Worm (Caenorhabditis elegans) whole organism, L1 larva: ENCODE measurements around the gene F22F7.8.

Source experiments
- C04F5.9 ChIP-seq: sonication (generic microtip); optimal IDR thresholded peaks from 2 replicates; lab custom pipeline; 2016; ENCODE audit warnings: missing genetic modification characterization, missing compliant biosample characterization
- C16A3.4 ChIP-seq: fragments of 150-350 bp; optimal IDR thresholded peaks from 2 replicates; lab custom pipeline; 2014; ENCODE audit warnings: missing biosample characterization, missing genetic modification characterization
- C34B4.2 ChIP-seq: sonication (generic microtip); optimal IDR thresholded peaks from 2 replicates; lab custom pipeline; 2017; ENCODE audit warnings: mild to moderate bottlenecking, missing genetic modification characterization, missing compliant biosample characterization
- Y116A8C.19 ChIP-seq: sonication (generic microtip); optimal IDR thresholded peaks from 2 replicates; lab custom pipeline; 2016; ENCODE audit warnings: missing compliant biosample characterization, missing genetic modification characterization, borderline replicate concordance
- aly-2 ChIP-seq: fragments of 150-350 bp; optimal IDR thresholded peaks from 2 replicates; lab custom pipeline; 2014; ENCODE audit warnings: missing biosample characterization, missing genetic modification characterization
- ceh-8 ChIP-seq: fragments of 200-800 bp; sonication (Bioruptor generic); optimal IDR thresholded peaks from 2 replicates; lab custom pipeline; 2018; ENCODE audit warnings: mild to moderate bottlenecking, missing genetic modification characterization, moderate library complexity, missing compliant biosample characterization
- ceh-82 ChIP-seq, 3 experiments: fragments of 150-350 bp in 1 of 3; sonication (generic microtip) in 2 of 3; optimal IDR thresholded peaks; 2 replicates each; lab custom pipeline; 2014 to 2017; ENCODE audit warnings: missing biosample characterization in 3 of 3, missing genetic modification characterization in 3 of 3
- ceh-88 ChIP-seq: fragments of 200-800 bp; sonication (Bioruptor generic); IDR thresholded peaks from 2 replicates; pipeline ENCODE4 v1.3.6; 2022; ENCODE audit warnings: missing genetic modification characterization, missing compliant biosample characterization
- dpl-1 ChIP-seq, 3 experiments: fragments of 150-350 bp in 2 of 3; sonication (generic microtip) in 1 of 3; optimal IDR thresholded peaks; 2 replicates each; lab custom pipeline; 2014 to 2017; ENCODE audit warnings: missing biosample characterization in 3 of 3, missing genetic modification characterization in 3 of 3, missing genetic modification reagents in 3 of 3
- efl-1 ChIP-seq, 4 experiments: fragments of 150-350 bp; optimal IDR thresholded peaks in 3 of 4; peaks in 1 of 4; 1 replicate in 1 of 4; 2 replicates in 3 of 4; lab custom pipeline; 2014; ENCODE audit warnings: missing biosample characterization in 2 of 4, missing genetic modification characterization in 2 of 4, missing genetic modification reagents in 2 of 4
- efl-3 ChIP-seq: fragments of 200-800 bp; sonication (Bioruptor generic); optimal IDR thresholded peaks from 2 replicates; lab custom pipeline; 2018; ENCODE audit warnings: mild to moderate bottlenecking, missing genetic modification characterization, missing compliant biosample characterization
- egl-27 ChIP-seq, 2 experiments: fragments of 150-350 bp in 1 of 2; sonication (generic microtip); optimal IDR thresholded peaks; 3 replicates each; lab custom pipeline; 2017 to 2018; ENCODE audit warnings: missing biosample characterization in 2 of 2, missing genetic modification characterization in 2 of 2, missing genetic modification reagents in 2 of 2
- fkh-4 ChIP-seq: sonication (generic microtip); optimal IDR thresholded peaks from 2 replicates; lab custom pipeline; 2016; ENCODE audit warnings: missing compliant biosample characterization, missing genetic modification characterization, borderline replicate concordance
- fkh-8 ChIP-seq: sonication (generic microtip); optimal IDR thresholded peaks from 2 replicates; lab custom pipeline; 2016; ENCODE audit warnings: mild to moderate bottlenecking, missing genetic modification characterization, missing compliant biosample characterization
- grh-1 ChIP-seq: fragments of 200-800 bp; sonication (Bioruptor generic); IDR thresholded peaks from 2 replicates; pipeline ENCODE4 v1.3.6; 2022; ENCODE audit warnings: missing genetic modification reagents, missing genetic modification characterization, missing compliant biosample characterization
- hlh-4 ChIP-seq: sonication (generic microtip); optimal IDR thresholded peaks from 2 replicates; lab custom pipeline; 2016; ENCODE audit warnings: mild to moderate bottlenecking, missing genetic modification characterization, missing compliant biosample characterization
- hpl-2 ChIP-seq: fragments of 150-350 bp; optimal IDR thresholded peaks from 2 replicates; lab custom pipeline; 2014; ENCODE audit warnings: missing biosample characterization, missing genetic modification reagents, missing genetic modification characterization
- irx-1 ChIP-seq: sonication (generic microtip); optimal IDR thresholded peaks from 2 replicates; lab custom pipeline; 2016; ENCODE audit warnings: missing genetic modification characterization, missing compliant biosample characterization
- isw-1 ChIP-seq: fragments of 200-800 bp; sonication (Bioruptor generic); IDR thresholded peaks from 2 replicates; pipeline ENCODE4 v1.3.6; 2022; ENCODE audit warnings: missing genetic modification characterization, missing compliant biosample characterization
- jun-1 ChIP-seq: fragments of 150-350 bp; optimal IDR thresholded peaks from 2 replicates; lab custom pipeline; 2014; ENCODE audit warnings: missing biosample characterization, missing genetic modification reagents, missing genetic modification characterization
- nhr-11 ChIP-seq: fragments of 150-350 bp; optimal IDR thresholded peaks from 2 replicates; lab custom pipeline; 2014; ENCODE audit warnings: missing biosample characterization, missing genetic modification characterization
- nhr-12 ChIP-seq: sonication (generic microtip); optimal IDR thresholded peaks from 2 replicates; lab custom pipeline; 2017; ENCODE audit warnings: missing biosample characterization, missing genetic modification characterization
- nhr-19 ChIP-seq: fragments of 200-800 bp; sonication (Bioruptor generic); conservative IDR thresholded peaks from 2 replicates; pipeline ENCODE4 v1.3.6; 2022; ENCODE audit warnings: missing genetic modification characterization, missing compliant biosample characterization
- nhr-20 ChIP-seq: sonication (generic microtip); optimal IDR thresholded peaks from 2 replicates; lab custom pipeline; 2016; ENCODE audit warnings: mild to moderate bottlenecking, missing genetic modification characterization, missing compliant biosample characterization
- nhr-28 ChIP-seq: fragments of 150-350 bp; optimal IDR thresholded peaks from 2 replicates; lab custom pipeline; 2014; ENCODE audit warnings: missing biosample characterization, missing genetic modification characterization
- nhr-71 ChIP-seq: sonication (generic microtip); optimal IDR thresholded peaks from 2 replicates; lab custom pipeline; 2016; ENCODE audit warnings: mild to moderate bottlenecking, missing genetic modification characterization, moderate library complexity, missing compliant biosample characterization
- nhr-76 ChIP-seq: sonication (generic microtip); optimal IDR thresholded peaks from 2 replicates; lab custom pipeline; 2017; ENCODE audit warnings: missing biosample characterization, missing genetic modification characterization
- nhr-77 ChIP-seq: fragments of 150-350 bp; optimal IDR thresholded peaks from 2 replicates; lab custom pipeline; 2014; ENCODE audit warnings: missing biosample characterization, missing genetic modification characterization
- nhr-90 ChIP-seq: sonication (generic microtip); optimal IDR thresholded peaks from 2 replicates; lab custom pipeline; 2016; ENCODE audit warnings: mild to moderate bottlenecking, missing genetic modification characterization, missing compliant biosample characterization; ENCODE audit not compliant: poor library complexity
- pax-3 ChIP-seq: fragments of 200-800 bp; sonication (Bioruptor generic); optimal IDR thresholded peaks from 2 replicates; lab custom pipeline; 2018; ENCODE audit warnings: mild to moderate bottlenecking, missing genetic modification characterization, moderate library complexity, missing compliant biosample characterization
- swsn-7 ChIP-seq: sonication (generic microtip); optimal IDR thresholded peaks from 2 replicates; lab custom pipeline; 2016; ENCODE audit warnings: missing genetic modification characterization, missing compliant biosample characterization
- tlp-1 ChIP-seq: fragments of 150-350 bp; optimal IDR thresholded peaks from 2 replicates; lab custom pipeline; 2014; ENCODE audit warnings: missing biosample characterization, missing genetic modification characterization
- unc-130 ChIP-seq: fragments of 150-350 bp; optimal IDR thresholded peaks from 2 replicates; lab custom pipeline; 2017; ENCODE audit warnings: missing biosample characterization, missing genetic modification characterization, inconsistent platforms
- vab-15 ChIP-seq: sonication (generic microtip); optimal IDR thresholded peaks from 2 replicates; lab custom pipeline; 2017; ENCODE audit warnings: missing genotype, mild to moderate bottlenecking, missing genetic modification characterization, missing compliant biosample characterization
- xbp-1 ChIP-seq: sonication (generic microtip); optimal IDR thresholded peaks from 2 replicates; lab custom pipeline; 2016; ENCODE audit warnings: missing genetic modification characterization, missing compliant biosample characterization
- zag-1 ChIP-seq: fragments of 150-350 bp; optimal IDR thresholded peaks from 2 replicates; lab custom pipeline; 2014; ENCODE audit warnings: missing biosample characterization, missing genetic modification characterization

The F22F7.8 gene

DNA sequence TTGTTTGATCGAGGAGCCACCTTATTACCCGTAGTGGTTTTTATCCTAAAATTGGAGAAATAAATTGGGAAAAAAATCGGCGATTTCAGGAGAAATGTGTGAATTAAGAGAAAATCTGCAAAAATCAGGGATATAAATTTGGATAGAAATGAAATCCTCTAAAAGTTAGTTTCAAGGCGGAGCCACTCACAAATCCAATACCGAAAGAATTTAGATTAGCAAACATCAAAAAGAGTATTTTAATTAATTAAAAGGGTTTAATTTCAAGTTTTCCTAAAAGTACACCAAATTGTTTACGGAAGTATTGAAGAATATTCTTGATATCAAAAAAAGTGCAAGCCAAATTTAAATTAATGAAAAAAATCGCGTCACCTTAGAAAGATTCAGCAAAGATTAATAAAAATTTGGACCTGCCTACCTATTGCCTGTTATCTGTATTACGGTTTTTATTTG is at the start of gene F22F7.8:
Gene F22F7.8 (minus strand): TSS at position 51 of the 453 bp plus-strand sequence.
- TF ChIP-seq nhr-71 (tag; lab: Kevin White, UChicago) (no peak), nhr-11 (tag; lab: Kevin White, UChicago) (no peak), pax-3 (tag; lab: Kevin White, UChicago) (no peak), fkh-8 (no peak), dpl-1 (GFP tag; optimal IDR thresholded peaks at IDR 0.05; lab: Kevin White, UChicago) (no peak), nhr-76 (tag; lab: Kevin White, UChicago) (no peak), nhr-12 (no peak), C34B4.2 (tag; lab: Kevin White, UChicago) (no peak)

DNA sequence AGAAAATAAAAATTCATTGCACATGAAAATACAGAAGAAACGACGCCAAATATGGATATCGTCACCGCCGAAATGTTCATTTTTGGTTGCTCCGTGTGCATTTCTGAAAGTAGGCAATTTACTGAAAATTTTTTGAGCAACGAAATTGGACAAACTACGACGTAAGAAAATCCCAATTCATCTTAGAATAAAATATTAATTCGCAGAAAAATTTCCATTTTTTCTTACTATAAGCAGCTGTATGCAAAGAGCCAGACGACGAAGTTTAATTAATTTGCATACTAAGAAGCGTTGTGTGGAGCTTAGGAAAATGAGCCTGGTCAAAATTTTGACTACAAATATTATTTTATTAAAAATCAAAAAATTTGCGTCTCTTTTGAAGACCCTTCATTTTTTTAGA is 44.9 kb upstream of the F22F7.8 start, which contains the start of gene srbc-19:
Gene srbc-19 (minus strand): TSS at position 101 of the 400 bp plus-strand sequence.
- TF ChIP-seq swsn-7 (no peak), nhr-19 (GFP tag; lab: Robert Waterston, UW) (no peak), grh-1 (no peak), unc-130 (tag; lab: Kevin White, UChicago) (no peak), pax-3 (tag; lab: Kevin White, UChicago) (no peak), vab-15 (tag; lab: Kevin White, UChicago) (no peak), zag-1 (tag; lab: Kevin White, UChicago) (no peak), C04F5.9 (tag; lab: Kevin White, UChicago) (no peak), nhr-76 (tag; lab: Kevin White, UChicago) (no peak), egl-27 (tag; optimal IDR thresholded peaks at IDR 0.05; lab: Kevin White, UChicago) (no peak), fkh-4 (tag; lab: Kevin White, UChicago) (no peak), xbp-1 (tag; lab: Kevin White, UChicago) (no peak), efl-1 (optimal IDR thresholded peaks at IDR 0.05; lab: Kevin White, UChicago) (no peak), efl-1 (GFP tag; optimal IDR thresholded peaks at IDR 0.05 in 1 of 2; lab: Kevin White, UChicago) (no peak), nhr-28 (tag; lab: Kevin White, UChicago) (no peak), Y116A8C.19 (no peak), hpl-2 (no peak), nhr-77 (tag; lab: Kevin White, UChicago) (no peak), C34B4.2 (tag; lab: Kevin White, UChicago) (no peak), isw-1 (GFP tag; lab: Robert Waterston, UW) (no peak)

DNA sequence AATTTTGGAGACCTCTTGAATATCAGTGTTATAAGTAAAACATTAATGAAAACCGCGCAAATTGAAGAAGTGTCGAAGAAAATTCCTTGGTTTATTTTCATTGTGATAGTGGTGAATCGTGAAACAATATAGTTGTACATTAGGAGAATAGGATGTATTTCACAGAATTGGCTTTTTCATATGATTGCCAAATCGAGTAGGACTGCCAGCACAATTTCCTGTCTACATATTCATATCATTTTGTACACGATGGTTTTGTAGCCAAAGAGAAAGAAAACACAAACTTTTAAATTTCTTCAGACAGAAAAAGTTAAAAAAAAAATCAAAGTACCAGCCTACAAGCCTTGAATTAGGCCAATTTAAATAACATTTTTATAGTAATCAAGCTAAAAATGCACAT is 42.0 kb upstream of the F22F7.8 start, which contains the start of gene str-255:
Gene str-255 (minus strand): TSS at position 101 of the 400 bp plus-strand sequence.
- no peak for TF ChIP-seq pax-3 (tag; lab: Kevin White, UChicago)
- TF ChIP-seq dpl-1 (GFP tag; optimal IDR thresholded peaks at IDR 0.05; lab: Kevin White, UChicago): no peak
- no peak for TF ChIP-seq fkh-4 (tag; lab: Kevin White, UChicago)
- no peak for TF ChIP-seq aly-2 (tag; lab: Kevin White, UChicago)
- no peak for TF ChIP-seq hlh-4 (tag; lab: Kevin White, UChicago)
- TF ChIP-seq ceh-88: no peak
- no peak for TF ChIP-seq isw-1 (GFP tag; lab: Robert Waterston, UW)
- TF ChIP-seq ceh-8 (GFP tag; lab: Kevin White, UChicago): no peak
- no peak for TF ChIP-seq irx-1
- no peak for TF ChIP-seq efl-3 (GFP tag; lab: Kevin White, UChicago)
- TF ChIP-seq ceh-82 (tag; optimal IDR thresholded peaks at IDR 0.05; lab: Kevin White, UChicago): no peak
- no peak for TF ChIP-seq fkh-8
- TF ChIP-seq nhr-90 (tag; lab: Kevin White, UChicago): no peak
- no peak for TF ChIP-seq nhr-20 (tag; lab: Kevin White, UChicago)
- TF ChIP-seq tlp-1 (tag; lab: Kevin White, UChicago): no peak
- no peak for TF ChIP-seq C16A3.4 (tag; lab: Kevin White, UChicago)
- no peak for TF ChIP-seq vab-15 (tag; lab: Kevin White, UChicago)
- no peak for TF ChIP-seq jun-1 (tag; lab: Kevin White, UChicago)
